Fruit fly (Drosophila melanogaster) whole organism, embryonic: ENCODE data around the gene Esyt2.

ENCODE experiments used
- Bdp1 ChIP-seq: fragments of 200-800 bp; sonication (Bioruptor generic); optimal IDR thresholded peaks from 3 replicates; lab custom pipeline; 2016; ENCODE audit warnings: missing biosample characterization, missing genetic modification characterization
- CG10147 ChIP-seq: fragments of 200-800 bp; sonication (Bioruptor generic); optimal IDR thresholded peaks from 2 replicates; lab custom pipeline; 2019; ENCODE audit warnings: missing biosample characterization, mild to moderate bottlenecking, missing genetic modification characterization, moderate library complexity
- CG10366 ChIP-seq: fragments of 200-800 bp; sonication (Bioruptor generic); IDR thresholded peaks from 2 replicates; pipeline ENCODE4 v1.3.6; 2022; ENCODE audit warnings: missing biosample characterization, missing genetic modification characterization
- CG10431 ChIP-seq: fragments of 200-800 bp; sonication (Bioruptor generic); optimal IDR thresholded peaks from 3 replicates; lab custom pipeline; 2018; ENCODE audit warnings: missing biosample characterization, mild to moderate bottlenecking, missing genetic modification characterization
- CG11085 ChIP-seq: fragments of 200-800 bp; sonication (Bioruptor generic); IDR thresholded peaks from 2 replicates; pipeline ENCODE4 v1.3.6; 2022; ENCODE audit warnings: missing biosample characterization, missing genetic modification characterization
- CG11093 ChIP-seq: fragments of 200-800 bp; sonication (Bioruptor generic); IDR thresholded peaks from 3 replicates; pipeline ENCODE4 v1.3.6; 2022; ENCODE audit warnings: missing biosample characterization, missing genetic modification characterization
- CG11696 ChIP-seq: fragments of 200-800 bp; sonication (Bioruptor generic); IDR thresholded peaks from 2 replicates; pipeline ENCODE4 v1.3.6; 2022; ENCODE audit warnings: missing biosample characterization, missing genetic modification characterization
- CG12769 ChIP-seq: fragments of 200-800 bp; sonication (Bioruptor generic); optimal IDR thresholded peaks from 2 replicates; lab custom pipeline; 2019; ENCODE audit warnings: missing biosample characterization, mild to moderate bottlenecking, missing genetic modification characterization, moderate library complexity
- CG13424 ChIP-seq: fragments of 200-800 bp; sonication (Bioruptor generic); optimal IDR thresholded peaks from 2 replicates; lab custom pipeline; 2019; ENCODE audit warnings: missing biosample characterization, mild to moderate bottlenecking, missing genetic modification characterization, moderate library complexity
- CG15269 ChIP-seq: fragments of 200-800 bp; sonication (Bioruptor generic); optimal IDR thresholded peaks from 2 replicates; lab custom pipeline; 2018; ENCODE audit warnings: missing biosample characterization, mild to moderate bottlenecking, missing genetic modification characterization, moderate library complexity
- CG1603 ChIP-seq: fragments of 200-800 bp; sonication (Bioruptor generic); optimal IDR thresholded peaks from 2 replicates; lab custom pipeline; 2019; ENCODE audit warnings: missing biosample characterization, mild to moderate bottlenecking, missing genetic modification characterization, moderate library complexity
- CG17612 ChIP-seq: fragments of 200-800 bp; sonication (Bioruptor generic); IDR thresholded peaks from 2 replicates; pipeline ENCODE4 v1.3.6; 2022; ENCODE audit warnings: missing biosample characterization, missing genetic modification characterization
- CG1832 ChIP-seq: fragments of 200-800 bp; sonication (Bioruptor generic); optimal IDR thresholded peaks from 2 replicates; lab custom pipeline; 2017; ENCODE audit warnings: missing biosample characterization, mild to moderate bottlenecking, missing genetic modification characterization, inconsistent platforms
- CG2120 ChIP-seq: fragments of 200-800 bp; sonication (Bioruptor generic); optimal IDR thresholded peaks from 3 replicates; lab custom pipeline; 2016; ENCODE audit warnings: missing biosample characterization, missing genetic modification characterization
- CG30431 ChIP-seq: fragments of 200-800 bp; sonication (Bioruptor generic); optimal IDR thresholded peaks from 2 replicates; lab custom pipeline; 2017; ENCODE audit warnings: missing biosample characterization, missing genetic modification characterization
- CG33557 ChIP-seq: fragments of 200-800 bp; sonication (Bioruptor generic); optimal IDR thresholded peaks from 2 replicates; lab custom pipeline; 2019; ENCODE audit warnings: missing biosample characterization, mild to moderate bottlenecking, missing genetic modification characterization, moderate library complexity
- CG42726 ChIP-seq: fragments of 200-800 bp; sonication (Bioruptor generic); IDR thresholded peaks from 2 replicates; pipeline ENCODE4 v1.3.6; 2022; ENCODE audit warnings: missing biosample characterization, missing genetic modification characterization; ENCODE audit not compliant: partially characterized antibody
- CG4328 ChIP-seq: fragments of 200-800 bp; sonication (Bioruptor generic); optimal IDR thresholded peaks from 3 replicates; lab custom pipeline; 2017; ENCODE audit warnings: missing biosample characterization, missing genetic modification reagents, missing genetic modification characterization
- CG7372 ChIP-seq: fragments of 200-800 bp; sonication (Bioruptor generic); IDR thresholded peaks from 2 replicates; pipeline ENCODE4 v1.3.6; 2022; ENCODE audit warnings: missing biosample characterization, missing genetic modification characterization
- CG8478 ChIP-seq: fragments of >200 bp; optimal IDR thresholded peaks from 2 replicates; lab custom pipeline; 2018
- Deaf1 ChIP-seq: fragments of 200-800 bp; optimal IDR thresholded peaks from 3 replicates; lab custom pipeline; 2019; ENCODE audit warnings: missing biosample characterization, mild to moderate bottlenecking, missing genetic modification characterization, moderate library complexity
- Dip3 ChIP-seq: fragments of 200-800 bp; sonication (Bioruptor generic); optimal IDR thresholded peaks from 3 replicates; lab custom pipeline; 2016; ENCODE audit warnings: missing biosample characterization, missing genetic modification characterization
- Eip74EF ChIP-seq, 2 experiments: fragments of 200-800 bp in 1 of 2; fragments of >200 bp in 1 of 2; sonication (Bioruptor generic) in 1 of 2; optimal IDR thresholded peaks; 2 replicates each; lab custom pipeline; 2017 to 2019; ENCODE audit warnings: missing biosample characterization in 2 of 2, missing genetic modification characterization in 2 of 2, mild to moderate bottlenecking in 1 of 2, moderate library complexity in 1 of 2
- Fer1 ChIP-seq: fragments of 200-800 bp; sonication (Bioruptor generic); optimal IDR thresholded peaks from 2 replicates; lab custom pipeline; 2017; ENCODE audit warnings: missing biosample characterization, mild to moderate bottlenecking, missing genetic modification characterization
- Hey ChIP-seq: fragments of 200-800 bp; sonication (Bioruptor generic); optimal IDR thresholded peaks from 3 replicates; lab custom pipeline; 2018; ENCODE audit warnings: missing biosample characterization, mild to moderate bottlenecking, missing genetic modification characterization
- HmgZ ChIP-seq: fragments of 200-800 bp; sonication (Bioruptor generic); optimal IDR thresholded peaks from 2 replicates; lab custom pipeline; 2018; ENCODE audit warnings: missing biosample characterization, mild to moderate bottlenecking, missing genetic modification characterization
- Hr3 ChIP-seq: fragments of 200-800 bp; sonication (Bioruptor generic); optimal IDR thresholded peaks from 3 replicates; lab custom pipeline; 2016; ENCODE audit warnings: missing biosample characterization, missing genetic modification characterization
- Mad ChIP-seq: fragments of 200-800 bp; sonication (Bioruptor generic); optimal IDR thresholded peaks from 2 replicates; lab custom pipeline; 2016; ENCODE audit warnings: missing biosample characterization, missing genetic modification characterization
- Mrtf ChIP-seq: fragments of 200-800 bp; sonication (Bioruptor generic); IDR thresholded peaks from 3 replicates; pipeline ENCODE4 v1.3.6; 2022; ENCODE audit warnings: missing biosample characterization, missing genetic modification characterization
- Opbp ChIP-seq: fragments of 200-800 bp; sonication (Bioruptor generic); IDR thresholded peaks from 3 replicates; pipeline ENCODE4 v1.3.6; 2022; ENCODE audit warnings: missing biosample characterization, missing genetic modification characterization; ENCODE audit not compliant: partially characterized antibody
- PHDP ChIP-seq: fragments of 200-800 bp; sonication (Bioruptor generic); optimal IDR thresholded peaks from 3 replicates; lab custom pipeline; 2018; ENCODE audit warnings: missing biosample characterization, mild to moderate bottlenecking, missing genetic modification characterization, moderate library complexity
- Sox102F ChIP-seq: fragments of 200-800 bp; sonication (Bioruptor generic); optimal IDR thresholded peaks from 2 replicates; lab custom pipeline; 2018; ENCODE audit warnings: missing biosample characterization, mild to moderate bottlenecking, missing genetic modification characterization, moderate library complexity
- Sry-β ChIP-seq: fragments of 200-800 bp; sonication (Bioruptor generic); optimal IDR thresholded peaks from 2 replicates; lab custom pipeline; 2018; ENCODE audit warnings: missing biosample characterization, mild to moderate bottlenecking, missing genetic modification characterization, moderate library complexity
- Sry-δ ChIP-seq: fragments of 200-800 bp; sonication (Bioruptor generic); optimal IDR thresholded peaks from 2 replicates; lab custom pipeline; 2016; ENCODE audit warnings: missing biosample characterization, missing genetic modification characterization
- Usf ChIP-seq: fragments of 200-800 bp; sonication (Bioruptor generic); optimal IDR thresholded peaks from 2 replicates; lab custom pipeline; 2017; ENCODE audit warnings: missing genotype, missing biosample characterization, missing genetic modification characterization
- bcd ChIP-seq: fragments of 200-800 bp; sonication (Bioruptor generic); optimal IDR thresholded peaks from 2 replicates; lab custom pipeline; 2017; ENCODE audit warnings: missing biosample characterization, mild to moderate bottlenecking, missing genetic modification characterization
- bigmax ChIP-seq: fragments of 200-800 bp; sonication (Bioruptor generic); optimal IDR thresholded peaks from 2 replicates; lab custom pipeline; 2018; ENCODE audit warnings: missing biosample characterization, mild to moderate bottlenecking, missing genetic modification characterization
- dan ChIP-seq: fragments of 200-800 bp; sonication (Bioruptor generic); IDR thresholded peaks from 2 replicates; pipeline ENCODE4 v1.3.6; 2022; ENCODE audit warnings: missing biosample characterization, missing genetic modification characterization
- fd96Cb ChIP-seq: fragments of 200-800 bp; sonication (Bioruptor generic); optimal IDR thresholded peaks from 2 replicates; lab custom pipeline; 2018; ENCODE audit warnings: missing biosample characterization, mild to moderate bottlenecking, missing genetic modification characterization, moderate library complexity
- ftz-f1 ChIP-seq: fragments of 200-800 bp; sonication (Bioruptor generic); optimal IDR thresholded peaks from 2 replicates; lab custom pipeline; 2016; ENCODE audit warnings: missing biosample characterization, missing genetic modification characterization
- gro ChIP-seq: fragments of 200-800 bp; sonication (Bioruptor generic); optimal IDR thresholded peaks from 2 replicates; lab custom pipeline; 2016; ENCODE audit warnings: missing biosample characterization, missing genetic modification characterization
- ham ChIP-seq: fragments of 200-800 bp; sonication (Bioruptor generic); IDR thresholded peaks from 2 replicates; pipeline ENCODE4 v1.3.6; 2022; ENCODE audit warnings: missing biosample characterization, missing genetic modification characterization
- hb ChIP-seq: fragments of 200-800 bp; sonication (Bioruptor generic); IDR thresholded peaks from 3 replicates; pipeline ENCODE4 v1.3.6; 2022; ENCODE audit warnings: missing biosample characterization, missing genetic modification characterization; ENCODE audit not compliant: partially characterized antibody
- kni ChIP-seq: fragments of 200-800 bp; sonication (Bioruptor generic); optimal IDR thresholded peaks from 3 replicates; lab custom pipeline; 2017; ENCODE audit warnings: mild to moderate bottlenecking, missing biosample characterization, missing genetic modification reagents, missing genetic modification characterization
- luna ChIP-seq: fragments of 200-800 bp; sonication (Bioruptor generic); optimal IDR thresholded peaks from 2 replicates; lab custom pipeline; 2016; ENCODE audit warnings: missing biosample characterization, missing genetic modification characterization
- mam ChIP-seq: fragments of 200-800 bp; sonication (Bioruptor generic); optimal IDR thresholded peaks from 3 replicates; lab custom pipeline; 2016; ENCODE audit warnings: missing biosample characterization, missing genetic modification characterization
- nerfin-1 ChIP-seq: fragments of 200-800 bp; sonication (Bioruptor generic); optimal IDR thresholded peaks from 3 replicates; lab custom pipeline; 2019; ENCODE audit warnings: missing biosample characterization, mild to moderate bottlenecking, missing genetic modification characterization, moderate library complexity
- otp ChIP-seq: fragments of 200-800 bp; sonication (Bioruptor generic); IDR thresholded peaks from 3 replicates; pipeline ENCODE4, ENCODE4 v1.3.6; 2022; ENCODE audit warnings: missing biosample characterization, missing genetic modification characterization
- pum ChIP-seq: fragments of 200-800 bp; sonication (Bioruptor generic); optimal IDR thresholded peaks from 2 replicates; lab custom pipeline; 2016; ENCODE audit warnings: missing biosample characterization, missing genetic modification characterization
- tna ChIP-seq: fragments of 200-800 bp; sonication (Bioruptor generic); IDR thresholded peaks from 2 replicates; pipeline ENCODE4 v1.3.6; 2022; ENCODE audit warnings: missing biosample characterization, missing genetic modification characterization; ENCODE audit not compliant: partially characterized antibody
- toy ChIP-seq: fragments of 200-800 bp; sonication (Bioruptor generic); IDR thresholded peaks from 2 replicates; pipeline ENCODE4 v1.3.6; 2022; ENCODE audit warnings: missing biosample characterization, missing genetic modification characterization

The Esyt2 gene

DNA sequence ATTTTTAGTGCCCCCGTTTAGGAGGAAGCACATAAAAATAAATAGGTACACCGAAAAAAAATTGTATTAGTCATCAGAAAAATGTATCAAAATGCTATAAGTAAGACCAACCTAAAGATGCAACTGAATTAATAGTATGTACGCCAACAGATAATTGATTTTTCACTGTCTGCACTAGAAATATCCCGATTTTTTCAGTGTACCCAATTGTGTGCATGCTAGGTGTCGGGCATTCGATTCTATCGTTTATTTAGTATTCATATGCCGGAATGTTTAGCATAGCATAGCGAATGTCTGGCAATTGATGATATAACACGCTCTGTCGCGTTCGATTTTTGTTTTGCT lies 22.9 kb downstream of the Esyt2 start (continued):
- TF ChIP-seq CG12769 (tag; lab: Kevin White, UChicago), result peak; percentile 95
- peak; percentile 73 for TF ChIP-seq CG11696
- TF ChIP-seq CG4328 (GFP tag; lab: Kevin White, UChicago), result peak; percentile 70
- peak; percentile 85 for TF ChIP-seq Dip3 (GFP tag; lab: Kevin White, UChicago)
- TF ChIP-seq CG11085 (GFP tag; lab: Robert Waterston, UW), result peak; percentile 71
- peak; percentile 80 for TF ChIP-seq CG17612
- TF ChIP-seq HmgZ (tag; lab: Kevin White, UChicago), result peak; percentile 79
- peak; percentile 70 for TF ChIP-seq Bdp1 (GFP tag; lab: Kevin White, UChicago)
- peak; percentile 58 for TF ChIP-seq Sry-δ (GFP tag; lab: Kevin White, UChicago)
- peak; percentile 65 for TF ChIP-seq Deaf1
- peak; percentile 92 for TF ChIP-seq CG2120 (GFP tag; lab: Kevin White, UChicago)
- peak; percentile 69; the same call in 1 of the 2 replicates for TF ChIP-seq ham (GFP tag; lab: Robert Waterston, UW)
- TF ChIP-seq Hr3, result peak; percentile 83
- TF ChIP-seq CG13424 (tag; lab: Kevin White, UChicago), result peak; percentile 88
- TF ChIP-seq Mad, result peak; percentile 91
- TF ChIP-seq CG10431 (GFP tag; lab: Kevin White, UChicago), result no peak
- TF ChIP-seq Sry-β (GFP tag; lab: Kevin White, UChicago), result no peak
- peak; percentile 50 for TF ChIP-seq Usf (GFP tag; lab: Kevin White, UChicago)
- no peak for TF ChIP-seq toy (GFP tag; lab: Robert Waterston, UW)
- TF ChIP-seq CG1603 (tag; lab: Kevin White, UChicago), result peak; percentile 89
- TF ChIP-seq CG33557 (GFP tag; lab: Kevin White, UChicago), result no peak
- TF ChIP-seq otp (GFP tag; lab: Robert Waterston, UW), result peak; percentile 91
- peak; percentile 91 for TF ChIP-seq PHDP (tag; lab: Kevin White, UChicago)
- TF ChIP-seq mam (GFP tag; lab: Kevin White, UChicago), result peak; percentile 93
- TF ChIP-seq CG10147 (GFP tag; lab: Kevin White, UChicago), result peak; percentile 67
- peak; percentile 81 for TF ChIP-seq CG30431 (GFP tag; lab: Kevin White, UChicago)
- TF ChIP-seq CG42726 (GFP tag; lab: Robert Waterston, UW), result no peak
- TF ChIP-seq kni (GFP tag; lab: Kevin White, UChicago), result no peak
- peak; percentile 75 for TF ChIP-seq luna (GFP tag; lab: Kevin White, UChicago)
- peak; percentile 91 for TF ChIP-seq CG15269
- no peak for TF ChIP-seq bigmax (GFP tag; lab: Kevin White, UChicago)
- peak; percentile 82 for TF ChIP-seq bcd (GFP tag; lab: Kevin White, UChicago)
- peak; percentile 87 for TF ChIP-seq pum (GFP tag; lab: Kevin White, UChicago)
- TF ChIP-seq Opbp (GFP tag; lab: Robert Waterston, UW), result no peak
- TF ChIP-seq CG1832 (GFP tag; lab: Kevin White, UChicago), result no peak
- peak; percentile 88 for TF ChIP-seq CG10366
- TF ChIP-seq Sox102F (GFP tag; lab: Kevin White, UChicago), result peak; percentile 94
- TF ChIP-seq Hey (tag; lab: Kevin White, UChicago), result peak; percentile 5
- TF ChIP-seq tna (GFP tag; lab: Robert Waterston, UW), result no peak
- TF ChIP-seq dan (GFP tag; lab: Robert Waterston, UW), result no peak
- TF ChIP-seq CG11093, result peak; percentile 80
- TF ChIP-seq nerfin-1 (tag; lab: Kevin White, UChicago), result peak; percentile 75
- peak; percentile 85; the same call in 2 of the 3 replicates for TF ChIP-seq Mrtf (GFP tag; lab: Robert Waterston, UW)
- TF ChIP-seq gro (GFP tag; lab: Kevin White, UChicago), result peak; percentile 93
- TF ChIP-seq CG7372 (GFP tag; lab: Robert Waterston, UW), result peak; percentile 83
- TF ChIP-seq Fer1 (GFP tag; lab: Kevin White, UChicago), result peak; percentile 82
- no peak for TF ChIP-seq CG8478 (lab: Kevin White, UChicago)
- no peak for TF ChIP-seq hb (GFP tag; lab: Robert Waterston, UW)
- TF ChIP-seq Eip74EF (GFP tag; optimal IDR thresholded peaks at IDR 0.05; lab: Kevin White, UChicago), result peak in 1 of 2 experiments; percentile 84
- peak; percentile 79 for TF ChIP-seq fd96Cb (tag; lab: Kevin White, UChicago)
- TF ChIP-seq ftz-f1 (GFP tag; lab: Kevin White, UChicago), result peak; percentile 5
